Worm (Caenorhabditis elegans) whole organism, L1 larva: ENCODE results near the gene K08F9.4.

ENCODE experiments used
- aly-2 ChIP-seq: fragments of 150-350 bp; optimal IDR thresholded peaks from 2 replicates; lab custom pipeline; 2014; ENCODE audit warnings: missing biosample characterization, missing genetic modification characterization
- tbx-2 ChIP-seq: sonication (generic microtip); optimal IDR thresholded peaks from 2 replicates; lab custom pipeline; 2016; ENCODE audit warnings: missing genetic modification characterization, missing compliant biosample characterization

ce11 chrV:15127413-15127812 is 16.4 kb upstream of the K08F9.4 start, which contains the start of gene srj-27:
- no peak for TF ChIP-seq aly-2 (tag; lab: Kevin White, UChicago)
- TF ChIP-seq tbx-2 (tag; lab: Kevin White, UChicago): no peak
